Worm (Caenorhabditis elegans) whole organism, early embryonic: ENCODE results near the gene luc-7L.

Experiments
- aly-1 ChIP-seq: sonication (generic microtip); optimal IDR thresholded peaks from 2 replicates; lab custom pipeline; 2016; ENCODE audit warnings: missing genetic modification characterization, missing compliant biosample characterization
- flt-1 ChIP-seq: fragments of 200-800 bp; sonication (Bioruptor generic); IDR thresholded peaks from 2 replicates; pipeline ENCODE4 v1.3.6; 2022; ENCODE audit warnings: missing genetic modification characterization, missing compliant biosample characterization

ce11 chrII:7697156-7697555 lies 10.1 kb downstream of the luc-7L start:
- no peak for TF ChIP-seq aly-1 (tag; lab: Kevin White, UChicago)
- no peak for TF ChIP-seq flt-1 (GFP tag; lab: Robert Waterston, UW)
